Worm (Caenorhabditis elegans) whole organism, late embryonic: ENCODE results near the gene W05H9.4.

Experiments
- C08G9.2 ChIP-seq: sonication (generic microtip); optimal IDR thresholded peaks from 2 replicates; lab custom pipeline; 2016; ENCODE audit warnings: mild to moderate bottlenecking, missing genetic modification characterization, moderate library complexity, missing compliant biosample characterization
- F13H6.1 ChIP-seq: sonication (generic microtip); optimal IDR thresholded peaks from 2 replicates; lab custom pipeline; 2016; ENCODE audit warnings: missing genetic modification characterization, missing compliant biosample characterization
- K02D7.2 ChIP-seq: sonication (generic microtip); optimal IDR thresholded peaks from 2 replicates; lab custom pipeline; 2017; ENCODE audit warnings: mild to moderate bottlenecking, missing genetic modification characterization, missing compliant biosample characterization
- Y22D7AL.16 ChIP-seq: sonication (generic microtip); optimal IDR thresholded peaks from 2 replicates; lab custom pipeline; 2016; ENCODE audit warnings: missing genetic modification characterization, missing compliant biosample characterization
- ahr-1 ChIP-seq: sonication (generic microtip); optimal IDR thresholded peaks from 2 replicates; lab custom pipeline; 2016; ENCODE audit warnings: missing genetic modification characterization, missing compliant biosample characterization
- ceh-14 ChIP-seq: sonication (generic microtip); optimal IDR thresholded peaks from 2 replicates; lab custom pipeline; 2016; ENCODE audit warnings: missing genotype, missing genetic modification characterization, missing compliant biosample characterization
- ceh-18 ChIP-seq: sonication (generic microtip); optimal IDR thresholded peaks from 2 replicates; lab custom pipeline; 2016; ENCODE audit warnings: missing genetic modification characterization, missing compliant biosample characterization
- ceh-19 ChIP-seq: fragments of 200-800 bp; sonication (Bioruptor generic); optimal IDR thresholded peaks from 2 replicates; lab custom pipeline; 2018; ENCODE audit warnings: mild to moderate bottlenecking, missing genetic modification characterization, missing compliant biosample characterization
- ceh-2 ChIP-seq: sonication (generic microtip); optimal IDR thresholded peaks from 2 replicates; lab custom pipeline; 2016; ENCODE audit warnings: missing genotype, missing genetic modification characterization, missing compliant biosample characterization
- ceh-24 ChIP-seq: sonication (generic microtip); optimal IDR thresholded peaks from 2 replicates; lab custom pipeline; 2016; ENCODE audit warnings: mild to moderate bottlenecking, missing genetic modification characterization, missing compliant biosample characterization
- ceh-31 ChIP-seq: sonication (generic microtip); optimal IDR thresholded peaks from 2 replicates; lab custom pipeline; 2016; ENCODE audit warnings: missing genetic modification characterization, missing compliant biosample characterization
- ceh-34 ChIP-seq: sonication (generic microtip); optimal IDR thresholded peaks from 2 replicates; lab custom pipeline; 2016; ENCODE audit warnings: mild to moderate bottlenecking, missing genetic modification characterization, missing compliant biosample characterization
- ceh-45 ChIP-seq: fragments of 200-800 bp; sonication (Bioruptor generic); IDR thresholded peaks from 2 replicates; pipeline ENCODE4 v1.3.6; 2022; ENCODE audit warnings: missing genetic modification reagents, missing genetic modification characterization, missing compliant biosample characterization
- ceh-6 ChIP-seq: fragments of 200-800 bp; sonication (Bioruptor generic); optimal IDR thresholded peaks from 2 replicates; lab custom pipeline; 2018; ENCODE audit warnings: mild to moderate bottlenecking, missing genetic modification characterization, missing compliant biosample characterization
- che-1 ChIP-seq: sonication (generic microtip); optimal IDR thresholded peaks from 2 replicates; lab custom pipeline; 2016; ENCODE audit warnings: mild to moderate bottlenecking, missing genetic modification characterization, missing compliant biosample characterization
- dve-1 ChIP-seq: sonication (generic microtip); optimal IDR thresholded peaks from 2 replicates; lab custom pipeline; 2017; ENCODE audit warnings: antibody characterized with exemption, mild to moderate bottlenecking, missing genetic modification characterization, missing compliant biosample characterization
- elt-2 ChIP-seq: sonication (generic microtip); optimal IDR thresholded peaks from 2 replicates; lab custom pipeline; 2016; ENCODE audit warnings: missing genetic modification reagents, missing genetic modification characterization, missing compliant biosample characterization
- elt-4 ChIP-seq: sonication (generic microtip); optimal IDR thresholded peaks from 2 replicates; lab custom pipeline; 2016; ENCODE audit warnings: missing genetic modification characterization, missing compliant biosample characterization
- eyg-1 ChIP-seq: sonication (generic microtip); optimal IDR thresholded peaks from 2 replicates; lab custom pipeline; 2016; ENCODE audit warnings: missing genotype, missing genetic modification characterization, missing compliant biosample characterization
- fkh-10 ChIP-seq: fragments of 150-350 bp; optimal IDR thresholded peaks from 2 replicates; lab custom pipeline; 2014; ENCODE audit warnings: missing biosample characterization, missing genetic modification reagents, missing genetic modification characterization
- fkh-6 ChIP-seq: sonication (generic microtip); optimal IDR thresholded peaks from 2 replicates; lab custom pipeline; 2016; ENCODE audit warnings: missing genetic modification characterization, missing compliant biosample characterization
- gmeb-2 ChIP-seq: sonication (generic microtip); optimal IDR thresholded peaks from 2 replicates; lab custom pipeline; 2016; ENCODE audit warnings: missing genetic modification characterization, inconsistent platforms, missing compliant biosample characterization
- hlh-13 ChIP-seq: fragments of 200-800 bp; sonication (Bioruptor generic); optimal IDR thresholded peaks from 2 replicates; lab custom pipeline; 2018; ENCODE audit warnings: mild to moderate bottlenecking, missing genetic modification characterization, missing compliant biosample characterization
- hlh-15 ChIP-seq: sonication (generic microtip); optimal IDR thresholded peaks from 2 replicates; lab custom pipeline; 2016; ENCODE audit warnings: missing genetic modification characterization, missing compliant biosample characterization
- hlh-30 ChIP-seq: sonication (generic microtip); optimal IDR thresholded peaks from 2 replicates; lab custom pipeline; 2017; ENCODE audit warnings: antibody characterized with exemption, missing genetic modification characterization, missing compliant biosample characterization; ENCODE audit not compliant: insufficient read depth
- hlh-6 ChIP-seq: sonication (generic microtip); optimal IDR thresholded peaks from 2 replicates; lab custom pipeline; 2016; ENCODE audit warnings: missing genotype, missing genetic modification characterization, missing compliant biosample characterization
- hlh-8 ChIP-seq: sonication (generic microtip); optimal IDR thresholded peaks from 2 replicates; lab custom pipeline; 2016; ENCODE audit warnings: missing genotype, missing genetic modification characterization, missing compliant biosample characterization
- lim-6 ChIP-seq: sonication (generic microtip); optimal IDR thresholded peaks from 2 replicates; lab custom pipeline; 2016; ENCODE audit warnings: missing genetic modification characterization, missing compliant biosample characterization
- lin-11 ChIP-seq: fragments of 200-800 bp; sonication (Bioruptor generic); optimal IDR thresholded peaks from 2 replicates; lab custom pipeline; 2018; ENCODE audit warnings: mild to moderate bottlenecking, missing genetic modification characterization, missing compliant biosample characterization
- madf-2 ChIP-seq: sonication (generic microtip); optimal IDR thresholded peaks from 2 replicates; lab custom pipeline; 2017; ENCODE audit warnings: missing genetic modification characterization, missing compliant biosample characterization
- mec-3 ChIP-seq: sonication (generic microtip); optimal IDR thresholded peaks from 2 replicates; lab custom pipeline; 2016; ENCODE audit warnings: borderline replicate concordance, missing genetic modification characterization, missing compliant biosample characterization
- nfya-1 ChIP-seq: sonication (generic microtip); optimal IDR thresholded peaks from 2 replicates; lab custom pipeline; 2017; ENCODE audit warnings: missing genetic modification characterization, mild to moderate bottlenecking, missing compliant biosample characterization, antibody characterized with exemption, moderate library complexity
- nhr-232 ChIP-seq: sonication (generic microtip); optimal IDR thresholded peaks from 2 replicates; lab custom pipeline; 2016; ENCODE audit warnings: missing genetic modification characterization, missing compliant biosample characterization
- npax-4 ChIP-seq: sonication (generic microtip); optimal IDR thresholded peaks from 2 replicates; lab custom pipeline; 2016; ENCODE audit warnings: missing genetic modification characterization, missing compliant biosample characterization
- odd-2 ChIP-seq: sonication (generic microtip); optimal IDR thresholded peaks from 2 replicates; lab custom pipeline; 2017; ENCODE audit warnings: antibody characterized with exemption, mild to moderate bottlenecking, missing genetic modification characterization, missing compliant biosample characterization
- pag-3 ChIP-seq: sonication (generic microtip); optimal IDR thresholded peaks from 2 replicates; lab custom pipeline; 2016; ENCODE audit warnings: missing compliant biosample characterization, missing genetic modification characterization, borderline replicate concordance
- pat-9 ChIP-seq: fragments of 200-800 bp; sonication (Bioruptor generic); optimal IDR thresholded peaks from 2 replicates; lab custom pipeline; 2018; ENCODE audit warnings: mild to moderate bottlenecking, missing genetic modification characterization, moderate library complexity, missing compliant biosample characterization
- pha-2 ChIP-seq: sonication (generic microtip); optimal IDR thresholded peaks from 2 replicates; lab custom pipeline; 2017; ENCODE audit warnings: mild to moderate bottlenecking, missing genetic modification characterization, missing compliant biosample characterization
- pha-4 ChIP-seq: fragments of 150-350 bp; optimal IDR thresholded peaks from 2 replicates; lab custom pipeline; 2018; ENCODE audit warnings: missing biosample characterization, missing genetic modification reagents, missing genetic modification characterization
- ref-2 ChIP-seq: sonication (generic microtip); optimal IDR thresholded peaks from 2 replicates; lab custom pipeline; 2016; ENCODE audit warnings: missing genetic modification characterization, missing compliant biosample characterization
- sox-2 ChIP-seq: fragments of 200-800 bp; sonication (Bioruptor generic); IDR thresholded peaks from 2 replicates; pipeline ENCODE4 v1.3.6; 2022; ENCODE audit warnings: missing genetic modification reagents, missing genetic modification characterization, missing compliant biosample characterization
- syd-9 ChIP-seq: sonication (generic microtip); optimal IDR thresholded peaks from 2 replicates; lab custom pipeline; 2016; ENCODE audit warnings: mild to moderate bottlenecking, missing genetic modification characterization, moderate library complexity, missing compliant biosample characterization
- tbx-2 ChIP-seq: sonication (generic microtip); optimal IDR thresholded peaks from 2 replicates; lab custom pipeline; 2016; ENCODE audit warnings: missing genetic modification characterization, missing compliant biosample characterization
- unc-3 ChIP-seq, 2 experiments: fragments of 200-800 bp in 1 of 2; sonication (Bioruptor generic) in 1 of 2; sonication (generic microtip) in 1 of 2; conservative IDR thresholded peaks in 1 of 2; optimal IDR thresholded peaks in 1 of 2; 2 replicates each; pipeline versions ENCODE4 v1.3.6 to Lab custom; 2016 to 2022; ENCODE audit warnings: missing compliant biosample characterization in 2 of 2, missing genetic modification characterization in 2 of 2, missing genetic modification reagents in 1 of 2
- unc-55 ChIP-seq: sonication (generic microtip); optimal IDR thresholded peaks from 2 replicates; lab custom pipeline; 2017; ENCODE audit warnings: missing biosample characterization, missing genetic modification reagents, missing genetic modification characterization
- unc-86 ChIP-seq: sonication (generic microtip); optimal IDR thresholded peaks from 2 replicates; lab custom pipeline; 2016; ENCODE audit warnings: missing genetic modification characterization, missing compliant biosample characterization

The W05H9.4 gene

DNA sequence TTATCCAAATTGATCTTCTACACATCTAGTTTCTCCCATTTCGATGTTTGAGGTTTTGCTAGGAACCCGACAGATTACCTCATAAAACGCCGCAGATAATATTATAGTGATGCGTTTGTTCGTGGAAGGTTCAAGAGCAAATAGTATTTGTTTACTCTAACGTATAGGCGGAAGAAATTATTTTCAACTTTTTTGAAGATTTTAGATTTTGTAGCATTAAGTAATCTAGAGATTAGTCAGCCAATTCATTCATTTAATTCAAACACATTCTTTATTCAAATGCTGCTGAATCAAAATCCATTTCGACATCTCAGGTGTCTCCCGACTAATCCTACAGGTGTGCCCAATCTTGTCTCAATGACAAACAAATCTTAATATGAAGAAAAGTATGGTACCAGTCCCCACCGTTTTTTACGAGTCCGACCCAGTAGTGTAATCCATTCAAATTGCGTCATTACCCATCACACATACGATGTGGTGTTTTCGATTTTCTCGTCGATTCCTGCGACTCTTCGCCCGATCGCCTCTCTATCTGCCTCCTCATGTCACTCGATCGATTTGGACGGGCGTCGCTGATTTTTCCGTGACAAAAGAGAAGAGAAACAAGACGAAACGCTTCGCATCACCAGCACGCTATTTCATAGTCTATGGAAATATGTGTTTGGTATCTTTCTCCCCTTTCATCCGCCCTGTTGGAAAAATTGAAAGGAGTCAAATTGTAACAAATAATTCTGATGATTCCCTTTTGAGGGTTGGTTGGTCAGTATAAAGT, 9.4 kb upstream of the W05H9.4 start (continued):
- TF ChIP-seq elt-2, result no peak
- no peak for TF ChIP-seq hlh-13
- no peak for TF ChIP-seq ceh-6
- TF ChIP-seq odd-2 (tag; lab: Kevin White, UChicago), result no peak
- TF ChIP-seq dve-1 (tag; lab: Kevin White, UChicago), result no peak
- TF ChIP-seq lin-11, result no peak
- TF ChIP-seq npax-4 (tag; lab: Kevin White, UChicago), result no peak
- no peak for TF ChIP-seq mec-3 (tag; lab: Kevin White, UChicago)
- no peak for TF ChIP-seq hlh-8
- TF ChIP-seq nhr-232, result no peak
- TF ChIP-seq hlh-15, result no peak

DNA sequence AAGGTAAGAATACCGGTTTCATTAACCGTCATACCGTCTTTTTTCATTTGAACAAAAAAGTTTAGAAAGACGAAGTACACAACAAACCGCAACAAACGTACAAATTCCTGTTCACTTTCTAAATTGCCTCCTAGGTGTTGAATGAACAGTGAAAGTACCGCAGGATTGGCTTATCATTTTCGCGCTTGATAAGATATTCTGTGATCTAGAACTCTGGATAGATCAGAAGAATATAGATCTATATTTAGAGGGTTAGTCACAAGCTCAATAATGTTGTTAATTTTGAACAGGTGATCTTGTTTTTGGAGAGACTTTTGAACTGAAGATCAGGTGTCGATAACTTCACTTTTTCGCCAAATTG, 8.8 kb upstream of the W05H9.4 start:
- no peak for TF ChIP-seq fkh-10 (GFP tag; lab: Kevin White, UChicago)
- no peak for TF ChIP-seq hlh-30 (tag; lab: Kevin White, UChicago)
- TF ChIP-seq K02D7.2 (tag; lab: Kevin White, UChicago), result no peak
- TF ChIP-seq nfya-1 (tag; lab: Kevin White, UChicago), result no peak
- no peak for TF ChIP-seq hlh-13
- no peak for TF ChIP-seq ahr-1 (tag; lab: Kevin White, UChicago)
- no peak for TF ChIP-seq fkh-6
- no peak for TF ChIP-seq ceh-34 (tag; lab: Kevin White, UChicago)
- TF ChIP-seq ceh-2 (tag; lab: Kevin White, UChicago), result no peak
- no peak for TF ChIP-seq sox-2 (GFP tag; lab: Robert Waterston, UW)
- TF ChIP-seq che-1 (tag; lab: Kevin White, UChicago), result no peak
- no peak for TF ChIP-seq syd-9 (tag; lab: Kevin White, UChicago)
- TF ChIP-seq odd-2 (tag; lab: Kevin White, UChicago), result no peak
- no peak for TF ChIP-seq gmeb-2 (tag; lab: Kevin White, UChicago)
- TF ChIP-seq pha-4 (tag; lab: Kevin White, UChicago), result no peak
- no peak for TF ChIP-seq unc-3 (GFP tag; conservative IDR thresholded peaks at IDR 0.05; lab: Robert Waterston, UW)
- no peak for TF ChIP-seq unc-3 (tag; optimal IDR thresholded peaks at IDR 0.05; lab: Kevin White, UChicago)
- TF ChIP-seq lim-6 (tag; lab: Kevin White, UChicago), result no peak
- no peak for TF ChIP-seq madf-2 (tag; lab: Kevin White, UChicago)
- TF ChIP-seq ceh-19 (GFP tag; lab: Kevin White, UChicago), result no peak
- TF ChIP-seq, all 69 proteins: peak for 0

DNA sequence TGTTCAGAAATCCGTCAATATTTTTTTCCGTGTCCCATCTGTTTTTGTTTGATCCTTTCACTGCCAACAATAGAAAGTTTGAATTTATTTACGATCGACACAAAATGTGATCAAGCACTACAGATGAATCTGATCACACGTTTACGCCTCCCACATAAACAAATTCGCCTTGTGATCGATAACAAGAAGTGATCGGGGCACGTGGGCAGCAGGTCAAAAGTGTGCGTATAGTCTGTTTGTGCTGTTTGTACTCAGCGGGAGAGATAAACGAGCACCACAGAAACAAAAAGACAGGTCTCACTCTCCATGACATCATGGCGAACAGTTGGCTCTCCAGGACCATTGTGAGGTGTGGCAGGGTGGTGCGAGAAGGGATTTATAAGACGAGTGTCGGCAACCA, 7.9 kb upstream of the W05H9.4 start:
- TF ChIP-seq hlh-30 (tag; lab: Kevin White, UChicago), result peak; percentile 66
- no peak for TF ChIP-seq ceh-34 (tag; lab: Kevin White, UChicago)
- TF ChIP-seq pag-3 (tag; lab: Kevin White, UChicago), result no peak
- TF ChIP-seq npax-4 (tag; lab: Kevin White, UChicago), result no peak
- TF ChIP-seq tbx-2 (tag; lab: Kevin White, UChicago), result peak; percentile 75
- no peak for TF ChIP-seq elt-4 (tag; lab: Kevin White, UChicago)
- TF ChIP-seq Y22D7AL.16 (tag; lab: Kevin White, UChicago), result no peak
- no peak for TF ChIP-seq ceh-45 (GFP tag; lab: Robert Waterston, UW)
- no peak for TF ChIP-seq hlh-8
- TF ChIP-seq unc-86 (tag; lab: Kevin White, UChicago), result no peak
- TF ChIP-seq unc-55 (GFP tag; lab: Kevin White, UChicago), result peak; percentile 24
- TF ChIP-seq ceh-14, result no peak
- no peak for TF ChIP-seq syd-9 (tag; lab: Kevin White, UChicago)
- TF ChIP-seq nfya-1 (tag; lab: Kevin White, UChicago), result no peak
- TF ChIP-seq eyg-1, result no peak
- TF ChIP-seq pat-9 (tag; lab: Kevin White, UChicago), result no peak
- no peak for TF ChIP-seq ceh-24
- no peak for TF ChIP-seq ahr-1 (tag; lab: Kevin White, UChicago)
- TF ChIP-seq unc-3 (GFP tag; conservative IDR thresholded peaks at IDR 0.05; lab: Robert Waterston, UW), result no peak
- no peak for TF ChIP-seq unc-3 (tag; optimal IDR thresholded peaks at IDR 0.05; lab: Kevin White, UChicago)
- TF ChIP-seq nhr-232, result no peak
- TF ChIP-seq C08G9.2 (tag; lab: Kevin White, UChicago), result no peak
- TF ChIP-seq hlh-6 (tag; lab: Kevin White, UChicago), result no peak
- no peak for TF ChIP-seq K02D7.2 (tag; lab: Kevin White, UChicago)
- TF ChIP-seq ceh-31 (tag; lab: Kevin White, UChicago), result peak; percentile 17
- TF ChIP-seq F13H6.1 (tag; lab: Kevin White, UChicago), result no peak
- no peak for TF ChIP-seq pha-2 (tag; lab: Kevin White, UChicago)
- TF ChIP-seq ref-2, result peak; percentile 41
- no peak for TF ChIP-seq che-1 (tag; lab: Kevin White, UChicago)
- peak; percentile 60 for TF ChIP-seq ceh-18 (tag; lab: Kevin White, UChicago)
